Fruit fly (Drosophila melanogaster) whole organism, embryonic: ENCODE results near the gene CG9733.

Source experiments
- Adf1 ChIP-seq: fragments of 200-800 bp; sonication (Bioruptor generic); IDR thresholded peaks from 2 replicates; pipeline ENCODE4 v1.3.6; 2022; ENCODE audit warnings: missing biosample characterization, missing genetic modification characterization
- Atf-2 ChIP-seq: fragments of 200-800 bp; sonication (Bioruptor generic); optimal IDR thresholded peaks from 2 replicates; lab custom pipeline; 2016; ENCODE audit warnings: missing biosample characterization, missing genetic modification characterization
- Bgb ChIP-seq: fragments of 200-800 bp; sonication (Bioruptor generic); IDR thresholded peaks from 2 replicates; pipeline ENCODE4 v1.3.6; 2022; ENCODE audit warnings: missing biosample characterization, missing genetic modification characterization; ENCODE audit not compliant: partially characterized antibody
- CG10209 ChIP-seq: fragments of 200-800 bp; sonication (Bioruptor generic); optimal IDR thresholded peaks from 3 replicates; lab custom pipeline; 2017; ENCODE audit warnings: missing biosample characterization, mild to moderate bottlenecking, missing genetic modification characterization, missing genetic modification reagents
- CG10543 ChIP-seq: fragments of 200-800 bp; sonication (Bioruptor generic); optimal IDR thresholded peaks from 3 replicates; lab custom pipeline; 2017; ENCODE audit warnings: missing biosample characterization, mild to moderate bottlenecking, missing genetic modification characterization, moderate library complexity
- CG10654 ChIP-seq: fragments of 200-800 bp; sonication (Bioruptor generic); optimal IDR thresholded peaks from 2 replicates; lab custom pipeline; 2016; ENCODE audit warnings: missing biosample characterization, missing genetic modification characterization
- CG10979 ChIP-seq: fragments of 200-800 bp; sonication (Bioruptor generic); optimal IDR thresholded peaks from 2 replicates; lab custom pipeline; 2018; ENCODE audit warnings: missing biosample characterization, mild to moderate bottlenecking, missing genetic modification characterization, moderate library complexity
- CG11093 ChIP-seq: fragments of 200-800 bp; sonication (Bioruptor generic); IDR thresholded peaks from 3 replicates; pipeline ENCODE4 v1.3.6; 2022; ENCODE audit warnings: missing biosample characterization, missing genetic modification characterization
- CG13287 ChIP-seq: fragments of 200-800 bp; sonication (Bioruptor generic); IDR thresholded peaks from 2 replicates; pipeline ENCODE4 v1.3.6; 2022; ENCODE audit warnings: missing biosample characterization, missing genetic modification characterization; ENCODE audit not compliant: partially characterized antibody
- CG14014 ChIP-seq: fragments of 200-800 bp; sonication (Bioruptor generic); IDR thresholded peaks from 2 replicates; pipeline ENCODE4 v1.3.6; 2022; ENCODE audit warnings: missing biosample characterization, missing genetic modification characterization
- CG14441 ChIP-seq: fragments of 200-800 bp; sonication (Bioruptor generic); IDR thresholded peaks from 2 replicates; pipeline ENCODE4 v1.3.6; 2022; ENCODE audit warnings: missing biosample characterization, missing genetic modification characterization
- CG15514 ChIP-seq: fragments of 200-800 bp; sonication (Bioruptor generic); optimal IDR thresholded peaks from 3 replicates; lab custom pipeline; 2017; ENCODE audit warnings: missing biosample characterization, missing genetic modification characterization, mild to moderate bottlenecking, moderate library complexity, missing genetic modification reagents
- CG16813 ChIP-seq: fragments of 200-800 bp; sonication (Bioruptor generic); IDR thresholded peaks from 3 replicates; pipeline ENCODE4 v1.3.6; 2022; ENCODE audit warnings: missing biosample characterization, missing genetic modification characterization; ENCODE audit not compliant: partially characterized antibody
- CG17359 ChIP-seq: fragments of 200-800 bp; sonication (Bioruptor generic); optimal IDR thresholded peaks from 3 replicates; lab custom pipeline; 2018; ENCODE audit warnings: missing biosample characterization, mild to moderate bottlenecking, missing genetic modification characterization, moderate library complexity
- CG17829 ChIP-seq: fragments of 200-800 bp; optimal IDR thresholded peaks from 2 replicates; lab custom pipeline; 2019; ENCODE audit warnings: missing biosample characterization, mild to moderate bottlenecking, missing genetic modification characterization, moderate library complexity
- CG2875 ChIP-seq: fragments of 200-800 bp; sonication (Bioruptor generic); optimal IDR thresholded peaks from 2 replicates; lab custom pipeline; 2017; ENCODE audit warnings: missing biosample characterization, mild to moderate bottlenecking, missing genetic modification characterization, missing genetic modification reagents
- CG4360 ChIP-seq: fragments of 200-800 bp; sonication (Bioruptor generic); IDR thresholded peaks from 2 replicates; pipeline ENCODE4 v1.3.6; 2022; ENCODE audit warnings: missing biosample characterization, missing genetic modification characterization
- CG43689 ChIP-seq: fragments of 200-800 bp; sonication (Bioruptor generic); IDR thresholded peaks from 2 replicates; pipeline ENCODE4 v1.3.6; 2022; ENCODE audit warnings: missing biosample characterization, missing genetic modification characterization
- CG4707 ChIP-seq: fragments of 200-800 bp; sonication (Bioruptor generic); optimal IDR thresholded peaks from 2 replicates; lab custom pipeline; 2018; ENCODE audit warnings: missing biosample characterization, mild to moderate bottlenecking, missing genetic modification characterization, moderate library complexity
- CG6272 ChIP-seq: fragments of 200-800 bp; sonication (Bioruptor generic); IDR thresholded peaks from 2 replicates; pipeline ENCODE4 v1.3.6; 2022; ENCODE audit warnings: missing biosample characterization, missing genetic modification characterization
- CG6854 ChIP-seq: fragments of 200-800 bp; sonication (Bioruptor generic); optimal IDR thresholded peaks from 3 replicates; lab custom pipeline; 2017; ENCODE audit warnings: missing biosample characterization, mild to moderate bottlenecking, missing genetic modification characterization
- CG7745 ChIP-seq: fragments of 200-800 bp; sonication (Bioruptor generic); optimal IDR thresholded peaks from 2 replicates; lab custom pipeline; 2018; ENCODE audit warnings: missing biosample characterization, mild to moderate bottlenecking, missing genetic modification characterization, moderate library complexity
- CTCF ChIP-seq: fragments of 200-800 bp; sonication (Bioruptor generic); optimal IDR thresholded peaks from 2 replicates; lab custom pipeline; 2017; ENCODE audit warnings: missing biosample characterization, mild to moderate bottlenecking, missing genetic modification characterization, moderate library complexity
- Camta ChIP-seq: fragments of 200-800 bp; sonication (Bioruptor generic); optimal IDR thresholded peaks from 2 replicates; lab custom pipeline; 2016; ENCODE audit warnings: missing biosample characterization, missing genetic modification characterization
- Doc2 ChIP-seq: fragments of 200-800 bp; sonication (Bioruptor generic); IDR thresholded peaks from 2 replicates; pipeline ENCODE4 v1.3.6; 2022; ENCODE audit warnings: missing biosample characterization, missing genetic modification characterization
- Eip74EF ChIP-seq, 2 experiments: fragments of 200-800 bp in 1 of 2; fragments of >200 bp in 1 of 2; sonication (Bioruptor generic) in 1 of 2; optimal IDR thresholded peaks; 2 replicates each; lab custom pipeline; 2017 to 2019; ENCODE audit warnings: missing biosample characterization in 2 of 2, missing genetic modification characterization in 2 of 2, mild to moderate bottlenecking in 1 of 2, moderate library complexity in 1 of 2
- Fer1 ChIP-seq: fragments of 200-800 bp; sonication (Bioruptor generic); optimal IDR thresholded peaks from 2 replicates; lab custom pipeline; 2017; ENCODE audit warnings: missing biosample characterization, mild to moderate bottlenecking, missing genetic modification characterization
- HLH54F ChIP-seq: fragments of 200-800 bp; sonication (Bioruptor generic); optimal IDR thresholded peaks from 3 replicates; lab custom pipeline; 2016; ENCODE audit warnings: missing biosample characterization, missing genetic modification characterization
- Spps ChIP-seq: fragments of 200-800 bp; sonication (Bioruptor generic); optimal IDR thresholded peaks from 2 replicates; lab custom pipeline; 2018; ENCODE audit warnings: missing biosample characterization, mild to moderate bottlenecking, missing genetic modification characterization
- Ssrp ChIP-seq: fragments of 200-800 bp; sonication (Bioruptor generic); optimal IDR thresholded peaks from 2 replicates; lab custom pipeline; 2018; ENCODE audit warnings: missing biosample characterization, mild to moderate bottlenecking, missing genetic modification characterization, moderate library complexity
- abd-A ChIP-seq: fragments of 200-800 bp; sonication (Bioruptor generic); optimal IDR thresholded peaks from 3 replicates; lab custom pipeline; 2019; ENCODE audit warnings: missing biosample characterization, mild to moderate bottlenecking, missing genetic modification characterization, moderate library complexity
- ac ChIP-seq: fragments of 200-800 bp; sonication (Bioruptor generic); optimal IDR thresholded peaks from 3 replicates; lab custom pipeline; 2017; ENCODE audit warnings: missing biosample characterization, mild to moderate bottlenecking, missing genetic modification characterization
- bbx ChIP-seq: fragments of 200-800 bp; sonication (Bioruptor generic); IDR thresholded peaks from 2 replicates; pipeline ENCODE4 v1.3.6; 2022; ENCODE audit warnings: missing biosample characterization, missing genetic modification characterization; ENCODE audit not compliant: partially characterized antibody
- bowl ChIP-seq: fragments of 200-800 bp; sonication (Bioruptor generic); IDR thresholded peaks from 2 replicates; pipeline ENCODE4 v1.3.6; 2022; ENCODE audit warnings: missing biosample characterization, missing genetic modification characterization
- cato ChIP-seq: fragments of 200-800 bp; sonication (Bioruptor generic); optimal IDR thresholded peaks from 2 replicates; lab custom pipeline; 2016; ENCODE audit warnings: missing biosample characterization, missing genetic modification characterization, borderline replicate concordance
- dm ChIP-seq: fragments of 200-800 bp; sonication (Bioruptor generic); optimal IDR thresholded peaks from 3 replicates; lab custom pipeline; 2016; ENCODE audit warnings: missing biosample characterization, missing genetic modification characterization
- fd96Cb ChIP-seq: fragments of 200-800 bp; sonication (Bioruptor generic); optimal IDR thresholded peaks from 2 replicates; lab custom pipeline; 2018; ENCODE audit warnings: missing biosample characterization, mild to moderate bottlenecking, missing genetic modification characterization, moderate library complexity
- gce ChIP-seq: fragments of 200-800 bp; sonication (Bioruptor generic); IDR thresholded peaks from 3 replicates; pipeline ENCODE4 v1.3.6; 2022; ENCODE audit warnings: missing biosample characterization, missing genetic modification characterization
- inv ChIP-seq: fragments of 200-800 bp; sonication (Bioruptor generic); IDR thresholded peaks from 2 replicates; pipeline ENCODE4 v1.3.6; 2022; ENCODE audit warnings: missing biosample characterization, missing genetic modification characterization; ENCODE audit not compliant: partially characterized antibody
- lov ChIP-seq, 2 experiments: fragments of 200-800 bp in 1 of 2; fragments of >200 bp in 1 of 2; sonication (Bioruptor generic) in 1 of 2; IDR thresholded peaks in 1 of 2; optimal IDR thresholded peaks in 1 of 2; 2 replicates in 1 of 2; 3 replicates in 1 of 2; pipeline versions ENCODE4 v1.3.6 to Lab custom; 2017 to 2022; ENCODE audit warnings: missing biosample characterization in 1 of 2, missing genetic modification characterization in 1 of 2
- nerfin-1 ChIP-seq: fragments of 200-800 bp; sonication (Bioruptor generic); optimal IDR thresholded peaks from 3 replicates; lab custom pipeline; 2019; ENCODE audit warnings: missing biosample characterization, mild to moderate bottlenecking, missing genetic modification characterization, moderate library complexity
- repo ChIP-seq: fragments of 200-800 bp; sonication (Bioruptor generic); optimal IDR thresholded peaks from 2 replicates; lab custom pipeline; 2016; ENCODE audit warnings: missing biosample characterization, missing genetic modification characterization
- run ChIP-seq: fragments of 200-800 bp; sonication (Bioruptor generic); optimal IDR thresholded peaks from 3 replicates; lab custom pipeline; 2018; ENCODE audit warnings: missing biosample characterization, mild to moderate bottlenecking, missing genetic modification characterization
- seq ChIP-seq: fragments of 200-800 bp; sonication (Bioruptor generic); IDR thresholded peaks from 2 replicates; pipeline ENCODE4 v1.3.6; 2022; ENCODE audit warnings: missing biosample characterization, missing genetic modification characterization
- sima ChIP-seq: fragments of 200-800 bp; sonication (Bioruptor generic); optimal IDR thresholded peaks from 2 replicates; lab custom pipeline; 2016; ENCODE audit warnings: missing biosample characterization, missing genetic modification characterization
- sug ChIP-seq: fragments of 200-800 bp; optimal IDR thresholded peaks from 2 replicates; lab custom pipeline; 2019; ENCODE audit warnings: missing biosample characterization, mild to moderate bottlenecking, missing genetic modification characterization, moderate library complexity
- toy ChIP-seq: fragments of 200-800 bp; sonication (Bioruptor generic); IDR thresholded peaks from 2 replicates; pipeline ENCODE4 v1.3.6; 2022; ENCODE audit warnings: missing biosample characterization, missing genetic modification characterization
- tx ChIP-seq: fragments of 200-800 bp; sonication (Bioruptor generic); optimal IDR thresholded peaks from 2 replicates; lab custom pipeline; 2016; ENCODE audit warnings: missing biosample characterization, missing genetic modification characterization
- zf30C ChIP-seq: fragments of 200-800 bp; sonication (Bioruptor generic); optimal IDR thresholded peaks from 3 replicates; lab custom pipeline; 2018; ENCODE audit warnings: missing biosample characterization, mild to moderate bottlenecking, missing genetic modification characterization

Gene CG9733

DNA sequence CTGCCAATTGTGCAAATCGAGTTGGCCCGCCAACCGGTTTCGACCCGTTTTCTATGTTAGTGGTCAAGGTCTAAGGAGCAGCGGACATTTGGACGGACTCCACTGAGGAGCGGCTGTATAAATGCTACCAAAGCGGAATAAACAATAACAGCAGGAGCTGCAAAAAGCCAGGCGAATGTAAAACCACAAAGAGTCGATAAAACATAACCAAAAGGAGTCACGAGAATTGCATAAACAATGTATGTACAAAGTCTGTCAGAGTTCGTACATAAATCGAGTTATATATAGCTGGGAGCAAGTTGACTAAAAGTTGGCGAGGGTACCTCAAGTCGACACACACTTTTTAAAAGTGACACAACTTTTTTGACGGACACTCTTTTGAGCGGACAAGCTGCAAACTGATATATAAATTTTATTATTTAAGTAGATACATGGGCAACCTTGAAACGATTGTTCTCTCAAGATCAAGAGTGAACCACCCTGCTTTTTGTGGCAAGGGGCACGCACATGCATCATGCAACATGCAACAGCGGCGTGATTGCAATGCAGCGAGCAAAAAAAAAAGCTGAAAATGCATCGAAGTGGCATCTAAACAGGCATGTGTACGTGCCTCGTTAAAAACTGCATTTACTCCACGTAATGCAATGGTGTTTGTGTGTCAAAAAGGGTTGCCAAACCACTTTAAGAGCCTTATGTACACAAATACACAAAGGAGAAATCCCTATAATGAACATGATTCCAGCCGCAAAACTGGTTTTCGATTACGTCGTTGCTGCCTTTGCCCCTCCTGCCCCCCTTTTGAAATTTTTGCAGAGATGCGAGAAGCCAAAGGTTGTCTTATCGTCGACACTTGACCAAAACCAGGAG is 9.0 kb upstream of the CG9733 start (continued):
- TF ChIP-seq lov (optimal IDR thresholded peaks at IDR 0.05; lab: Kevin White, UChicago), result no peak
- 0 out of 3 replicates have a peak, but pooled peaks have one; percentile 65 for TF ChIP-seq lov (GFP tag; IDR thresholded peaks at IDR 0.05; lab: Robert Waterston, UW)
- TF ChIP-seq CG7745 (tag; lab: Kevin White, UChicago), result no peak
- TF ChIP-seq cato (GFP tag; lab: Kevin White, UChicago), result no peak
- TF ChIP-seq CG16813 (GFP tag; lab: Robert Waterston, UW), result no peak
- no peak for TF ChIP-seq CG17359 (tag; lab: Kevin White, UChicago)
- TF ChIP-seq bbx (GFP tag; lab: Robert Waterston, UW), result no peak
- no peak for TF ChIP-seq CG2875
- no peak for TF ChIP-seq Atf-2
- no peak for TF ChIP-seq tx (GFP tag; lab: Kevin White, UChicago)
- no peak for TF ChIP-seq CG10209
- TF ChIP-seq Doc2, result no peak
- TF ChIP-seq fd96Cb, result no peak
- no peak for TF ChIP-seq zf30C (GFP tag; lab: Kevin White, UChicago)
- TF ChIP-seq CG14014, result no peak
- TF ChIP-seq Spps (tag; lab: Kevin White, UChicago), result no peak
- TF ChIP-seq Ssrp, result no peak
- TF ChIP-seq CG4360, result no peak
- no peak for TF ChIP-seq inv (GFP tag; lab: Robert Waterston, UW)
- TF ChIP-seq Adf1 (GFP tag; lab: Robert Waterston, UW), result no peak
- TF ChIP-seq CG10654 (GFP tag; lab: Kevin White, UChicago), result no peak
- TF ChIP-seq Fer1, result no peak
- TF ChIP-seq bowl (GFP tag; lab: Robert Waterston, UW), result no peak
- TF ChIP-seq CG17829, result peak; percentile 32
- no peak for TF ChIP-seq CG4707 (GFP tag; lab: Kevin White, UChicago)
- TF ChIP-seq CG6854, result no peak
- no peak for TF ChIP-seq CG6272 (GFP tag; lab: Robert Waterston, UW)
- no peak for TF ChIP-seq Eip74EF (GFP tag; optimal IDR thresholded peaks at IDR 0.05; lab: Kevin White, UChicago)
- no peak for TF ChIP-seq gce (GFP tag; lab: Robert Waterston, UW)
- no peak for TF ChIP-seq sug
- no peak for TF ChIP-seq toy (GFP tag; lab: Robert Waterston, UW)
- TF ChIP-seq nerfin-1, result no peak
- no peak for TF ChIP-seq seq (GFP tag; lab: Robert Waterston, UW)
- peak; percentile 44 for TF ChIP-seq CG10979 (tag; lab: Kevin White, UChicago)
- no peak for TF ChIP-seq CTCF (GFP tag; lab: Kevin White, UChicago)
- TF ChIP-seq abd-A (tag; lab: Kevin White, UChicago), result no peak
- TF ChIP-seq Bgb, result no peak
- no peak for TF ChIP-seq Camta (GFP tag; lab: Kevin White, UChicago)
- no peak for TF ChIP-seq sima (GFP tag; lab: Kevin White, UChicago)
- TF ChIP-seq CG10543 (GFP tag; lab: Kevin White, UChicago), result no peak
- TF ChIP-seq repo, result no peak
- no peak for TF ChIP-seq CG11093 (GFP tag; lab: Robert Waterston, UW)
- no peak for TF ChIP-seq CG15514 (GFP tag; lab: Kevin White, UChicago)
- TF ChIP-seq ac (GFP tag; lab: Kevin White, UChicago), result no peak
- no peak for TF ChIP-seq CG14441 (GFP tag; lab: Robert Waterston, UW)
- no peak for TF ChIP-seq CG13287 (GFP tag; lab: Robert Waterston, UW)
- no peak for TF ChIP-seq dm (GFP tag; lab: Kevin White, UChicago)
- TF ChIP-seq run, result no peak
- TF ChIP-seq CG43689 (GFP tag; lab: Robert Waterston, UW), result no peak
- TF ChIP-seq HLH54F (GFP tag; lab: Kevin White, UChicago), result no peak
